Worm (Caenorhabditis elegans) whole organism, late embryonic: ENCODE measurements around the gene C04E6.13.

Experiments used
- C08G9.2 ChIP-seq: sonication (generic microtip); optimal IDR thresholded peaks from 2 replicates; lab custom pipeline; 2016; ENCODE audit warnings: mild to moderate bottlenecking, missing genetic modification characterization, moderate library complexity, missing compliant biosample characterization
- C38D4.7 ChIP-seq: fragments of 200-800 bp; sonication (Bioruptor generic); optimal IDR thresholded peaks from 2 replicates; lab custom pipeline; 2018; ENCODE audit warnings: mild to moderate bottlenecking, missing genetic modification characterization, moderate library complexity, missing compliant biosample characterization
- F13H6.1 ChIP-seq: sonication (generic microtip); optimal IDR thresholded peaks from 2 replicates; lab custom pipeline; 2016; ENCODE audit warnings: missing genetic modification characterization, missing compliant biosample characterization
- K09A11.1 ChIP-seq: sonication (generic microtip); optimal IDR thresholded peaks from 2 replicates; lab custom pipeline; 2017; ENCODE audit warnings: antibody characterized with exemption, mild to moderate bottlenecking, missing genetic modification characterization, missing compliant biosample characterization; ENCODE audit not compliant: insufficient read depth
- T23F11.4 ChIP-seq: fragments of 200-800 bp; sonication (Bioruptor generic); optimal IDR thresholded peaks from 2 replicates; lab custom pipeline; 2018; ENCODE audit warnings: mild to moderate bottlenecking, missing genetic modification characterization, missing compliant biosample characterization
- ceh-14 ChIP-seq: sonication (generic microtip); optimal IDR thresholded peaks from 2 replicates; lab custom pipeline; 2016; ENCODE audit warnings: missing genotype, missing genetic modification characterization, missing compliant biosample characterization
- ceh-18 ChIP-seq: sonication (generic microtip); optimal IDR thresholded peaks from 2 replicates; lab custom pipeline; 2016; ENCODE audit warnings: missing genetic modification characterization, missing compliant biosample characterization
- ceh-19 ChIP-seq: fragments of 200-800 bp; sonication (Bioruptor generic); optimal IDR thresholded peaks from 2 replicates; lab custom pipeline; 2018; ENCODE audit warnings: mild to moderate bottlenecking, missing genetic modification characterization, missing compliant biosample characterization
- ceh-22 ChIP-seq: sonication (generic microtip); optimal IDR thresholded peaks from 2 replicates; lab custom pipeline; 2017; ENCODE audit warnings: missing biosample characterization, missing genetic modification characterization
- ceh-24 ChIP-seq: sonication (generic microtip); optimal IDR thresholded peaks from 2 replicates; lab custom pipeline; 2016; ENCODE audit warnings: mild to moderate bottlenecking, missing genetic modification characterization, missing compliant biosample characterization
- ceh-30 ChIP-seq: fragments of 150-350 bp; optimal IDR thresholded peaks from 2 replicates; lab custom pipeline; 2014; ENCODE audit warnings: missing biosample characterization, missing genetic modification characterization
- ceh-31 ChIP-seq: sonication (generic microtip); optimal IDR thresholded peaks from 2 replicates; lab custom pipeline; 2016; ENCODE audit warnings: missing genetic modification characterization, missing compliant biosample characterization
- ceh-45 ChIP-seq: fragments of 200-800 bp; sonication (Bioruptor generic); IDR thresholded peaks from 2 replicates; pipeline ENCODE4 v1.3.6; 2022; ENCODE audit warnings: missing genetic modification reagents, missing genetic modification characterization, missing compliant biosample characterization
- ceh-48 ChIP-seq: sonication (generic microtip); optimal IDR thresholded peaks from 2 replicates; lab custom pipeline; 2016; ENCODE audit warnings: missing genetic modification characterization, inconsistent platforms, missing compliant biosample characterization
- ceh-6 ChIP-seq: fragments of 200-800 bp; sonication (Bioruptor generic); optimal IDR thresholded peaks from 2 replicates; lab custom pipeline; 2018; ENCODE audit warnings: mild to moderate bottlenecking, missing genetic modification characterization, missing compliant biosample characterization
- ceh-9 ChIP-seq: sonication (generic microtip); optimal IDR thresholded peaks from 2 replicates; lab custom pipeline; 2016; ENCODE audit warnings: mild to moderate bottlenecking, missing genetic modification characterization, inconsistent platforms, missing compliant biosample characterization
- dve-1 ChIP-seq: sonication (generic microtip); optimal IDR thresholded peaks from 2 replicates; lab custom pipeline; 2017; ENCODE audit warnings: antibody characterized with exemption, mild to moderate bottlenecking, missing genetic modification characterization, missing compliant biosample characterization
- ets-4 ChIP-seq: sonication (generic microtip); optimal IDR thresholded peaks from 2 replicates; lab custom pipeline; 2016; ENCODE audit warnings: missing genetic modification characterization, missing compliant biosample characterization
- eyg-1 ChIP-seq: sonication (generic microtip); optimal IDR thresholded peaks from 2 replicates; lab custom pipeline; 2016; ENCODE audit warnings: missing genotype, missing genetic modification characterization, missing compliant biosample characterization
- fax-1 ChIP-seq: sonication (generic microtip); optimal IDR thresholded peaks from 2 replicates; lab custom pipeline; 2016; ENCODE audit warnings: missing genotype, missing genetic modification characterization, missing compliant biosample characterization
- fkh-10 ChIP-seq: fragments of 150-350 bp; optimal IDR thresholded peaks from 2 replicates; lab custom pipeline; 2014; ENCODE audit warnings: missing biosample characterization, missing genetic modification reagents, missing genetic modification characterization
- fkh-6 ChIP-seq: sonication (generic microtip); optimal IDR thresholded peaks from 2 replicates; lab custom pipeline; 2016; ENCODE audit warnings: missing genetic modification characterization, missing compliant biosample characterization
- gmeb-2 ChIP-seq: sonication (generic microtip); optimal IDR thresholded peaks from 2 replicates; lab custom pipeline; 2016; ENCODE audit warnings: missing genetic modification characterization, inconsistent platforms, missing compliant biosample characterization
- hlh-13 ChIP-seq: fragments of 200-800 bp; sonication (Bioruptor generic); optimal IDR thresholded peaks from 2 replicates; lab custom pipeline; 2018; ENCODE audit warnings: mild to moderate bottlenecking, missing genetic modification characterization, missing compliant biosample characterization
- hlh-6 ChIP-seq: sonication (generic microtip); optimal IDR thresholded peaks from 2 replicates; lab custom pipeline; 2016; ENCODE audit warnings: missing genotype, missing genetic modification characterization, missing compliant biosample characterization
- hlh-8 ChIP-seq: sonication (generic microtip); optimal IDR thresholded peaks from 2 replicates; lab custom pipeline; 2016; ENCODE audit warnings: missing genotype, missing genetic modification characterization, missing compliant biosample characterization
- lim-6 ChIP-seq: sonication (generic microtip); optimal IDR thresholded peaks from 2 replicates; lab custom pipeline; 2016; ENCODE audit warnings: missing genetic modification characterization, missing compliant biosample characterization
- madf-2 ChIP-seq: sonication (generic microtip); optimal IDR thresholded peaks from 2 replicates; lab custom pipeline; 2017; ENCODE audit warnings: missing genetic modification characterization, missing compliant biosample characterization
- mec-3 ChIP-seq: sonication (generic microtip); optimal IDR thresholded peaks from 2 replicates; lab custom pipeline; 2016; ENCODE audit warnings: borderline replicate concordance, missing genetic modification characterization, missing compliant biosample characterization
- nfya-1 ChIP-seq: sonication (generic microtip); optimal IDR thresholded peaks from 2 replicates; lab custom pipeline; 2017; ENCODE audit warnings: missing genetic modification characterization, mild to moderate bottlenecking, missing compliant biosample characterization, antibody characterized with exemption, moderate library complexity
- nhr-11 ChIP-seq: fragments of 150-350 bp; optimal IDR thresholded peaks from 2 replicates; lab custom pipeline; 2014; ENCODE audit warnings: missing biosample characterization, missing genetic modification characterization
- nhr-232 ChIP-seq: sonication (generic microtip); optimal IDR thresholded peaks from 2 replicates; lab custom pipeline; 2016; ENCODE audit warnings: missing genetic modification characterization, missing compliant biosample characterization
- pag-3 ChIP-seq: sonication (generic microtip); optimal IDR thresholded peaks from 2 replicates; lab custom pipeline; 2016; ENCODE audit warnings: missing compliant biosample characterization, missing genetic modification characterization, borderline replicate concordance
- pat-9 ChIP-seq: fragments of 200-800 bp; sonication (Bioruptor generic); optimal IDR thresholded peaks from 2 replicates; lab custom pipeline; 2018; ENCODE audit warnings: mild to moderate bottlenecking, missing genetic modification characterization, moderate library complexity, missing compliant biosample characterization
- pax-1 ChIP-seq: fragments of 150-350 bp; optimal IDR thresholded peaks from 2 replicates; lab custom pipeline; 2014; ENCODE audit warnings: missing biosample characterization, missing genetic modification characterization
- pqm-1 ChIP-seq: sonication (generic microtip); optimal IDR thresholded peaks from 2 replicates; lab custom pipeline; 2016; ENCODE audit warnings: missing genetic modification characterization, missing compliant biosample characterization
- rnt-1 ChIP-seq: sonication (generic microtip); optimal IDR thresholded peaks from 2 replicates; lab custom pipeline; 2016; ENCODE audit warnings: missing genetic modification characterization, missing compliant biosample characterization
- sdc-2 ChIP-seq: sonication (generic microtip); optimal IDR thresholded peaks from 2 replicates; lab custom pipeline; 2016; ENCODE audit warnings: missing genotype, missing genetic modification characterization, missing compliant biosample characterization
- sox-2 ChIP-seq: fragments of 200-800 bp; sonication (Bioruptor generic); IDR thresholded peaks from 2 replicates; pipeline ENCODE4 v1.3.6; 2022; ENCODE audit warnings: missing genetic modification reagents, missing genetic modification characterization, missing compliant biosample characterization
- sox-4 ChIP-seq: sonication (generic microtip); optimal IDR thresholded peaks from 2 replicates; lab custom pipeline; 2017; ENCODE audit warnings: mild to moderate bottlenecking, missing genetic modification characterization, inconsistent platforms, missing compliant biosample characterization
- tbx-2 ChIP-seq: sonication (generic microtip); optimal IDR thresholded peaks from 2 replicates; lab custom pipeline; 2016; ENCODE audit warnings: missing genetic modification characterization, missing compliant biosample characterization
- tbx-7 ChIP-seq: sonication (generic microtip); optimal IDR thresholded peaks from 2 replicates; lab custom pipeline; 2016; ENCODE audit warnings: missing genotype, missing genetic modification characterization, missing compliant biosample characterization
- ttx-3 ChIP-seq: sonication (generic microtip); optimal IDR thresholded peaks from 2 replicates; lab custom pipeline; 2016; ENCODE audit warnings: missing genetic modification reagents, missing genetic modification characterization, missing compliant biosample characterization
- unc-42 ChIP-seq: sonication (generic microtip); optimal IDR thresholded peaks from 2 replicates; lab custom pipeline; 2016; ENCODE audit warnings: missing genotype, missing genetic modification characterization, missing compliant biosample characterization
- unc-55 ChIP-seq: sonication (generic microtip); optimal IDR thresholded peaks from 2 replicates; lab custom pipeline; 2017; ENCODE audit warnings: missing biosample characterization, missing genetic modification reagents, missing genetic modification characterization
- zip-5 ChIP-seq: sonication (generic microtip); optimal IDR thresholded peaks from 2 replicates; lab custom pipeline; 2016; ENCODE audit warnings: missing genetic modification characterization, missing compliant biosample characterization

C04E6.13 gene

DNA sequence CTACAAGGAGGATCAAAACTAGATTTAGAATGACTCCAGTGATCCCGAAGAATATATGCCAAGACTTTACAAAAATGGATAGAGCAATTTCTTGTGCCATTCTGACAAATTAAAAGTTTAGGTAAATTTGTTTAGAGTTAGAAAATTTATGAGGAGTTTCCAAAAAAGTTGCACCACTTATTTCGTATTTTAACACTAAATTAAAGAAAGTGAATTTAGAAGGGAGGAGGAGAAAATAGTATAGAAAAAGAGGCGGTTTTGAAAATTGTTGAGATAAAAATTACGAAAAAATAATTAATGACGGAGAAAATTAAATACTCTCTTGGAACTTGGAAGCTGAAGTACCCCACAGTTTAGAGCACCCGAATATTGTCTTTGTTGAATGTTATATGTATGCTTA, 6.3 kb upstream of the C04E6.13 start, which contains the start of gene srd-15:
Gene srd-15, minus strand, starts transcription at position 101 of the 400 bp plus-strand sequence.
- no peak for TF ChIP-seq fkh-6 (tag; lab: Kevin White, UChicago)

- TF ChIP-seq ceh-30 (tag; lab: Kevin White, UChicago) (no peak), ttx-3 (tag; lab: Kevin White, UChicago) (no peak), tbx-7 (tag; lab: Kevin White, UChicago) (no peak), C38D4.7 (no peak), ceh-19 (GFP tag; lab: Kevin White, UChicago) (no peak), hlh-6 (no peak), nhr-11 (tag; lab: Kevin White, UChicago) (no peak), ceh-9 (tag; lab: Kevin White, UChicago) (no peak), unc-55 (GFP tag; lab: Kevin White, UChicago) (no peak), lim-6 (no peak), unc-42 (tag; lab: Kevin White, UChicago) (no peak), C08G9.2 (tag; lab: Kevin White, UChicago) (no peak), tbx-2 (tag; lab: Kevin White, UChicago) (no peak), dve-1 (no peak), ceh-31 (tag; lab: Kevin White, UChicago) (no peak), rnt-1 (tag; lab: Kevin White, UChicago) (no peak), pag-3 (tag; lab: Kevin White, UChicago) (no peak), pax-1 (tag; lab: Kevin White, UChicago) (no peak), ceh-6 (GFP tag; lab: Kevin White, UChicago) (no peak)
- TF ChIP-seq, all 69 proteins: peak for 0
Measured at ce11 chrV:5907090-5907489, 5.4 kb upstream of the C04E6.13 start, which contains the start of gene C04E6.4. TSS of gene C04E6.4 (plus strand) at chrV:5907390.

ce11 chrV:5916862-5917261, 4.3 kb downstream of the C04E6.13 start:
- TF ChIP-seq ceh-6 (GFP tag; lab: Kevin White, UChicago): no peak
- no peak for TF ChIP-seq nhr-11 (tag; lab: Kevin White, UChicago)
- TF ChIP-seq fkh-10 (GFP tag; lab: Kevin White, UChicago): no peak
- TF ChIP-seq C38D4.7: no peak
- TF ChIP-seq ceh-48: no peak
- no peak for TF ChIP-seq hlh-6
- TF ChIP-seq pat-9 (tag; lab: Kevin White, UChicago): no peak
- TF ChIP-seq ceh-24: no peak
- TF ChIP-seq pqm-1 (tag; lab: Kevin White, UChicago): no peak
- no peak for TF ChIP-seq dve-1
- TF ChIP-seq nhr-232 (tag; lab: Kevin White, UChicago): no peak
- TF ChIP-seq ceh-18: no peak
- TF ChIP-seq K09A11.1: no peak
- TF ChIP-seq hlh-8 (tag; lab: Kevin White, UChicago): no peak
- TF ChIP-seq tbx-2 (tag; lab: Kevin White, UChicago): no peak
- TF ChIP-seq hlh-13 (GFP tag; lab: Kevin White, UChicago): no peak
- no peak for TF ChIP-seq ceh-45 (GFP tag; lab: Robert Waterston, UW)
- TF ChIP-seq ceh-14 (tag; lab: Kevin White, UChicago): no peak
- no peak for TF ChIP-seq fax-1
- no peak for TF ChIP-seq sox-2 (GFP tag; lab: Robert Waterston, UW)

- no peak for TF ChIP-seq pqm-1 (tag; lab: Kevin White, UChicago)
- no peak for TF ChIP-seq dve-1
- TF ChIP-seq ceh-45 (GFP tag; lab: Robert Waterston, UW): no peak
- TF ChIP-seq gmeb-2 (tag; lab: Kevin White, UChicago): no peak
- no peak for TF ChIP-seq sdc-2 (tag; lab: Kevin White, UChicago)
- peak; percentile 96 for TF ChIP-seq ets-4 (tag; lab: Kevin White, UChicago)
- no peak for TF ChIP-seq nhr-11 (tag; lab: Kevin White, UChicago)
- peak; percentile 41 for TF ChIP-seq F13H6.1
- TF ChIP-seq nfya-1 (tag; lab: Kevin White, UChicago): no peak
- TF ChIP-seq rnt-1 (tag; lab: Kevin White, UChicago): peak; percentile 74
- peak; percentile 92 for TF ChIP-seq mec-3 (tag; lab: Kevin White, UChicago)
- no peak for TF ChIP-seq sox-4 (tag; lab: Kevin White, UChicago)
- TF ChIP-seq ceh-22 (tag; lab: Kevin White, UChicago): no peak
- peak; percentile 82 for TF ChIP-seq zip-5 (tag; lab: Kevin White, UChicago)
- TF ChIP-seq madf-2: peak; percentile 36
- TF ChIP-seq sox-2 (GFP tag; lab: Robert Waterston, UW): no peak
- peak; percentile 98 for TF ChIP-seq C08G9.2 (tag; lab: Kevin White, UChicago)
- TF ChIP-seq fkh-6 (tag; lab: Kevin White, UChicago): peak; percentile 28
- peak; percentile 91 for TF ChIP-seq tbx-2 (tag; lab: Kevin White, UChicago)
- no peak for TF ChIP-seq ceh-30 (tag; lab: Kevin White, UChicago)
- no peak for TF ChIP-seq eyg-1 (tag; lab: Kevin White, UChicago)
- TF ChIP-seq ceh-14 (tag; lab: Kevin White, UChicago): peak; percentile 69
- no peak for TF ChIP-seq ceh-24
- no peak for TF ChIP-seq T23F11.4 (GFP tag; lab: Kevin White, UChicago)
- no peak for TF ChIP-seq unc-55 (GFP tag; lab: Kevin White, UChicago)
- TF ChIP-seq ceh-6 (GFP tag; lab: Kevin White, UChicago): no peak
Measured at ce11 chrV:5917707-5918106, 5.2 kb downstream of the C04E6.13 start, which contains the start of gene lrpr-1. TSS of gene lrpr-1 (minus strand) at chrV:5917891.
